Worm (Caenorhabditis elegans): ENCODE measurements around the gene twk-46.

- TF ChIP-seq unc-39 (tag; optimal IDR thresholded peaks at IDR 0.05) (no peak), egl-27 (tag; optimal IDR thresholded peaks at IDR 0.05) (no peak), nhr-11 (tag; optimal IDR thresholded peaks at IDR 0.05) (no peak), unc-62 (GFP tag; optimal IDR thresholded peaks at IDR 0.05) (no peak), ceh-9 (tag; optimal IDR thresholded peaks at IDR 0.05) (no peak)
These were observed 3.4 kb downstream of the twk-46 start for ce11 chrV:19063326-19063725.
